Worm (Caenorhabditis elegans) whole organism, early embryonic: ENCODE data around the gene jhdm-1.

Experiments
- F13C5.2 ChIP-seq: sonication (generic microtip); optimal IDR thresholded peaks from 2 replicates; lab custom pipeline; 2017; ENCODE audit warnings: mild to moderate bottlenecking, missing genetic modification characterization, inconsistent platforms, missing compliant biosample characterization
- ama-1 ChIP-seq: fragments of 150-350 bp; optimal IDR thresholded peaks from 2 replicates; lab custom pipeline; 2014
- flt-1 ChIP-seq: fragments of 200-800 bp; sonication (Bioruptor generic); IDR thresholded peaks from 2 replicates; pipeline ENCODE4 v1.3.6; 2022; ENCODE audit warnings: missing genetic modification characterization, missing compliant biosample characterization
- hnd-1 ChIP-seq: sonication (generic microtip); optimal IDR thresholded peaks from 2 replicates; lab custom pipeline; 2016; ENCODE audit warnings: missing genetic modification characterization, missing compliant biosample characterization

DNA sequence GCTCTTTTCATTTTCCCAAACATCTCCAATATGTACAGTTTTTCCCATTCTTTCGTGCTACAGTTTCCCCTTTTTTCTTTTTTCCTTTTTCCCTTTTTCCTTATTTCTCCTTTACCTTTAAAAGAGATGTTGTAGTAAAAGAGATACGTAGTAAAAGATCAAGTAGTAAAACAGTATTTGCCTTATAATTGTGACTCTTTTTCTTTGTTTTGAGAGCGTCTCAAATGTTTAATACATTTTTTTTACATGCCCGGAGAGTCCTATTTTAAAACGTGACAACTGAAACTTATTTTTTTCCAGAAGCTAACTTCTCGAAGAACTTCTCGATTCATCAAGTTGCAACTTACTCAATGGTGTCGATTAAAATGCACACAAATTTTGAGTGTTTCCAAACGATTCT lies 53.5 kb downstream of the jhdm-1 start, which contains the start of gene F23F12.12:
- TF ChIP-seq ama-1 (lab: Kevin White, UChicago), result no peak
- TF ChIP-seq hnd-1 (tag; lab: Kevin White, UChicago), result no peak
- no peak for TF ChIP-seq flt-1 (GFP tag; lab: Robert Waterston, UW)
- TF ChIP-seq F13C5.2 (tag; lab: Kevin White, UChicago), result no peak
